Fruit fly (Drosophila melanogaster) whole organism, embryonic: ENCODE results near the gene Cpr62Bc.

Experiments
- CG10267 ChIP-seq: fragments of 200-800 bp; sonication (Bioruptor generic); optimal IDR thresholded peaks from 2 replicates; lab custom pipeline; 2018; ENCODE audit warnings: missing biosample characterization, mild to moderate bottlenecking, missing genetic modification characterization, moderate library complexity
- CG11398 ChIP-seq: fragments of 200-800 bp; sonication (Bioruptor generic); optimal IDR thresholded peaks from 2 replicates; lab custom pipeline; 2016; ENCODE audit warnings: missing biosample characterization, missing genetic modification characterization
- CG11695 ChIP-seq: fragments of 200-800 bp; sonication (Bioruptor generic); IDR thresholded peaks from 3 replicates; pipeline ENCODE4 v1.3.6; 2022; ENCODE audit warnings: missing biosample characterization, missing genetic modification characterization
- CG1233 ChIP-seq: fragments of 200-800 bp; sonication (Bioruptor generic); optimal IDR thresholded peaks from 4 replicates; lab custom pipeline; 2018; ENCODE audit warnings: missing biosample characterization, mild to moderate bottlenecking, missing genetic modification characterization
- CG12391 ChIP-seq: fragments of 200-800 bp; sonication (Bioruptor generic); optimal IDR thresholded peaks from 3 replicates; lab custom pipeline; 2018; ENCODE audit warnings: missing biosample characterization, mild to moderate bottlenecking, missing genetic modification characterization, moderate library complexity
- CG13287 ChIP-seq: fragments of 200-800 bp; sonication (Bioruptor generic); IDR thresholded peaks from 2 replicates; pipeline ENCODE4 v1.3.6; 2022; ENCODE audit warnings: missing biosample characterization, missing genetic modification characterization; ENCODE audit not compliant: partially characterized antibody
- CG15073 ChIP-seq: fragments of 200-800 bp; sonication (Bioruptor generic); optimal IDR thresholded peaks from 2 replicates; lab custom pipeline; 2016; ENCODE audit warnings: missing biosample characterization, missing genetic modification characterization
- CG15269 ChIP-seq: fragments of 200-800 bp; sonication (Bioruptor generic); optimal IDR thresholded peaks from 2 replicates; lab custom pipeline; 2018; ENCODE audit warnings: missing biosample characterization, mild to moderate bottlenecking, missing genetic modification characterization, moderate library complexity
- CG17186 ChIP-seq: fragments of 200-800 bp; sonication (Bioruptor generic); optimal IDR thresholded peaks from 3 replicates; lab custom pipeline; 2017; ENCODE audit warnings: missing biosample characterization, missing genetic modification reagents, missing genetic modification characterization
- CG2116 ChIP-seq: fragments of 200-800 bp; sonication (Bioruptor generic); optimal IDR thresholded peaks from 3 replicates; lab custom pipeline; 2018; ENCODE audit warnings: missing biosample characterization, mild to moderate bottlenecking, missing genetic modification characterization
- CG2120 ChIP-seq: fragments of 200-800 bp; sonication (Bioruptor generic); optimal IDR thresholded peaks from 3 replicates; lab custom pipeline; 2016; ENCODE audit warnings: missing biosample characterization, missing genetic modification characterization
- CG2678 ChIP-seq: fragments of 200-800 bp; sonication (Bioruptor generic); optimal IDR thresholded peaks from 3 replicates; lab custom pipeline; 2019; ENCODE audit warnings: missing biosample characterization, mild to moderate bottlenecking, missing genetic modification characterization, moderate library complexity
- CG3726 ChIP-seq: fragments of 200-800 bp; sonication (Bioruptor generic); IDR thresholded peaks from 3 replicates; pipeline ENCODE4, ENCODE4 v1.3.6; 2022; ENCODE audit warnings: missing biosample characterization, missing genetic modification characterization
- CG42726 ChIP-seq: fragments of 200-800 bp; sonication (Bioruptor generic); IDR thresholded peaks from 2 replicates; pipeline ENCODE4 v1.3.6; 2022; ENCODE audit warnings: missing biosample characterization, missing genetic modification characterization; ENCODE audit not compliant: partially characterized antibody
- CG43689 ChIP-seq: fragments of 200-800 bp; sonication (Bioruptor generic); IDR thresholded peaks from 2 replicates; pipeline ENCODE4 v1.3.6; 2022; ENCODE audit warnings: missing biosample characterization, missing genetic modification characterization
- CG6689 ChIP-seq: fragments of 200-800 bp; sonication (Bioruptor generic); IDR thresholded peaks from 2 replicates; pipeline ENCODE4 v1.3.6; 2022; ENCODE audit warnings: missing biosample characterization, missing genetic modification characterization
- CG6765 ChIP-seq: fragments of 200-800 bp; sonication (Bioruptor generic); optimal IDR thresholded peaks from 3 replicates; lab custom pipeline; 2017; ENCODE audit warnings: missing biosample characterization, mild to moderate bottlenecking, missing genetic modification characterization
- CG7372 ChIP-seq: fragments of 200-800 bp; sonication (Bioruptor generic); IDR thresholded peaks from 2 replicates; pipeline ENCODE4 v1.3.6; 2022; ENCODE audit warnings: missing biosample characterization, missing genetic modification characterization
- CG7928 ChIP-seq: fragments of 200-800 bp; sonication (Bioruptor generic); optimal IDR thresholded peaks from 2 replicates; lab custom pipeline; 2017; ENCODE audit warnings: missing biosample characterization, mild to moderate bottlenecking, missing genetic modification characterization
- CG9797 ChIP-seq: fragments of 200-800 bp; sonication (Bioruptor generic); optimal IDR thresholded peaks from 3 replicates; lab custom pipeline; 2018; ENCODE audit warnings: missing biosample characterization, mild to moderate bottlenecking, missing genetic modification characterization
- Dll ChIP-seq: fragments of 200-800 bp; sonication (Bioruptor generic); IDR thresholded peaks from 4 replicates; pipeline ENCODE4 v1.3.6; 2022; ENCODE audit warnings: missing biosample characterization, missing genetic modification characterization; ENCODE audit not compliant: partially characterized antibody
- Dref ChIP-seq: fragments of 200-800 bp; sonication (Bioruptor generic); IDR thresholded peaks from 2 replicates; pipeline ENCODE4 v1.3.6; 2022; ENCODE audit warnings: missing biosample characterization, missing genetic modification characterization
- E2f2 ChIP-seq: fragments of 200-800 bp; sonication (Bioruptor generic); IDR thresholded peaks from 2 replicates; pipeline ENCODE4 v1.3.6; 2022; ENCODE audit warnings: missing biosample characterization, missing genetic modification characterization
- MBD-R2 ChIP-seq: fragments of 200-800 bp; sonication (Bioruptor generic); IDR thresholded peaks from 2 replicates; pipeline ENCODE4 v1.3.6; 2022; ENCODE audit warnings: missing biosample characterization, missing genetic modification characterization
- Myb ChIP-seq: fragments of 200-800 bp; sonication (Bioruptor generic); optimal IDR thresholded peaks from 2 replicates; lab custom pipeline; 2016; ENCODE audit warnings: missing biosample characterization, missing genetic modification characterization
- Neu2 ChIP-seq: fragments of 200-800 bp; sonication (Bioruptor generic); optimal IDR thresholded peaks from 3 replicates; lab custom pipeline; 2016; ENCODE audit warnings: missing biosample characterization, missing genetic modification characterization, borderline replicate concordance
- Scr ChIP-seq: fragments of 200-800 bp; sonication (Bioruptor generic); IDR thresholded peaks from 2 replicates; pipeline ENCODE4 v1.3.6; 2022; ENCODE audit warnings: missing biosample characterization, missing genetic modification characterization; ENCODE audit not compliant: partially characterized antibody
- Sry-δ ChIP-seq: fragments of 200-800 bp; sonication (Bioruptor generic); optimal IDR thresholded peaks from 2 replicates; lab custom pipeline; 2016; ENCODE audit warnings: missing biosample characterization, missing genetic modification characterization
- Xrp1 ChIP-seq: fragments of 200-800 bp; sonication (Bioruptor generic); IDR thresholded peaks from 2 replicates; pipeline ENCODE4 v1.3.6; 2022; ENCODE audit warnings: missing biosample characterization, missing genetic modification characterization
- ara ChIP-seq: fragments of 200-800 bp; sonication (Bioruptor generic); IDR thresholded peaks from 2 replicates; pipeline ENCODE4 v1.3.6; 2022; ENCODE audit warnings: missing biosample characterization, missing genetic modification characterization
- btn ChIP-seq: fragments of 200-800 bp; sonication (Bioruptor generic); optimal IDR thresholded peaks from 2 replicates; lab custom pipeline; 2016; ENCODE audit warnings: missing biosample characterization, missing genetic modification characterization
- crp ChIP-seq, 2 experiments: fragments of 200-800 bp; sonication (Bioruptor generic); optimal IDR thresholded peaks; 2 replicates in 1 of 2; 3 replicates in 1 of 2; lab custom pipeline; 2017; ENCODE audit warnings: missing biosample characterization in 2 of 2, missing genetic modification characterization in 2 of 2, mild to moderate bottlenecking in 1 of 2, moderate library complexity in 1 of 2
- ems ChIP-seq: fragments of 200-800 bp; sonication (Bioruptor generic); optimal IDR thresholded peaks from 3 replicates; lab custom pipeline; 2016; ENCODE audit warnings: missing biosample characterization, missing genetic modification characterization
- fd102C ChIP-seq: fragments of 200-800 bp; sonication (Bioruptor generic); optimal IDR thresholded peaks from 2 replicates; lab custom pipeline; 2018; ENCODE audit warnings: missing biosample characterization, mild to moderate bottlenecking, missing genetic modification characterization, moderate library complexity
- gfzf ChIP-seq: fragments of 200-800 bp; sonication (Bioruptor generic); optimal IDR thresholded peaks from 2 replicates; lab custom pipeline; 2016; ENCODE audit warnings: missing biosample characterization, mild to moderate bottlenecking, missing genetic modification characterization, moderate library complexity
- gt ChIP-seq: fragments of 200-800 bp; sonication (Bioruptor generic); IDR thresholded peaks from 2 replicates; pipeline ENCODE4 v1.3.6; 2022; ENCODE audit warnings: missing biosample characterization, missing genetic modification characterization
- h ChIP-seq: fragments of >200 bp; optimal IDR thresholded peaks from 2 replicates; lab custom pipeline; 2017
- hbn ChIP-seq: fragments of 200-800 bp; sonication (Bioruptor generic); IDR thresholded peaks from 2 replicates; pipeline ENCODE4 v1.3.6; 2022; ENCODE audit warnings: missing biosample characterization, missing genetic modification characterization; ENCODE audit not compliant: partially characterized antibody
- kah ChIP-seq: fragments of 200-800 bp; sonication (Bioruptor generic); optimal IDR thresholded peaks from 2 replicates; lab custom pipeline; 2018; ENCODE audit warnings: missing biosample characterization, mild to moderate bottlenecking, missing genetic modification characterization
- lola ChIP-seq, 3 experiments: fragments of >200 bp in 2 of 3; fragments of 200-800 bp in 1 of 3; sonication (Bioruptor generic) in 1 of 3; optimal IDR thresholded peaks; 2 replicates each; lab custom pipeline; 2017 to 2019; ENCODE audit warnings: missing biosample characterization in 3 of 3, missing genetic modification characterization in 3 of 3, mild to moderate bottlenecking in 1 of 3, moderate library complexity in 1 of 3
- nerfin-1 ChIP-seq: fragments of 200-800 bp; sonication (Bioruptor generic); optimal IDR thresholded peaks from 3 replicates; lab custom pipeline; 2019; ENCODE audit warnings: missing biosample characterization, mild to moderate bottlenecking, missing genetic modification characterization, moderate library complexity
- phol ChIP-seq: fragments of 200-800 bp; sonication (Bioruptor generic); optimal IDR thresholded peaks from 3 replicates; lab custom pipeline; 2018; ENCODE audit warnings: missing biosample characterization, mild to moderate bottlenecking, missing genetic modification characterization, moderate library complexity
- pita ChIP-seq: fragments of 200-800 bp; sonication (Bioruptor generic); optimal IDR thresholded peaks from 2 replicates; lab custom pipeline; 2017; ENCODE audit warnings: missing biosample characterization, mild to moderate bottlenecking, missing genetic modification characterization
- pzg ChIP-seq: fragments of 200-800 bp; sonication (Bioruptor generic); optimal IDR thresholded peaks from 3 replicates; lab custom pipeline; 2018; ENCODE audit warnings: missing biosample characterization, mild to moderate bottlenecking, missing genetic modification characterization, moderate library complexity
- sr ChIP-seq: fragments of 200-800 bp; sonication (Bioruptor generic); IDR thresholded peaks from 3 replicates; pipeline ENCODE4 v1.3.6; 2022; ENCODE audit warnings: missing biosample characterization, missing genetic modification characterization
- tio ChIP-seq: fragments of 200-800 bp; sonication (Bioruptor generic); optimal IDR thresholded peaks from 2 replicates; lab custom pipeline; 2017; ENCODE audit warnings: missing biosample characterization, missing genetic modification characterization, inconsistent platforms
- unc-4 ChIP-seq: fragments of 200-800 bp; sonication (Bioruptor generic); IDR thresholded peaks from 2 replicates; pipeline ENCODE4 v1.3.6; 2022; ENCODE audit warnings: missing biosample characterization, missing genetic modification characterization; ENCODE audit not compliant: partially characterized antibody
- zen ChIP-seq: fragments of 200-800 bp; sonication (Bioruptor generic); optimal IDR thresholded peaks from 3 replicates; lab custom pipeline; 2018; ENCODE audit warnings: missing biosample characterization, mild to moderate bottlenecking, missing genetic modification characterization, moderate library complexity
- zen2 ChIP-seq: fragments of 200-800 bp; sonication (Bioruptor generic); IDR thresholded peaks from 3 replicates; pipeline ENCODE4 v1.3.6; 2022; ENCODE audit warnings: missing biosample characterization, missing genetic modification characterization; ENCODE audit not compliant: partially characterized antibody
- zfh2 ChIP-seq: fragments of 200-800 bp; sonication (Bioruptor generic); optimal IDR thresholded peaks from 2 replicates; lab custom pipeline; 2016; ENCODE audit warnings: missing biosample characterization, missing genetic modification characterization

The Cpr62Bc gene

DNA sequence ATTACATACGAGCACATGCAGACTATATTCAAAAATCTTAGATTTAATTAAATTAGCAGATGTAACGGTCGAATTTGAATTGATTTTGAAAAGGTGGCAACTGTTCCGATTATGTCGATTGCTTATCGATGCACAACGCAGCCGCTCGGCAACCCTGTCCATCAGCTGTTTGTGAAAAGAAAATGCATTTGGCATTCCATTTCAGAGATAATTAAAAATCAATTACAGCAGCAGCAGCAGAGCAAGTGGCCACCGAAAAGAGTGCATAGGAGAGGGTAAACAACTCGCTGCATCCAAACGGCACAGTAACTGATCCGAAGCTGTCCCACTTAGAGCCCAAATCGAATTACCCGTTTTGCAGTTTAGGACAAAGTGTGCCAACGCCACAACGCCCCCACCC is 43.2 kb downstream of the Cpr62Bc start, which contains the start of gene Patj (continued):
- TF ChIP-seq CG2116 (GFP tag; lab: Kevin White, UChicago) (peak; percentile 67), fd102C (GFP tag; lab: Kevin White, UChicago) (no peak), phol (tag; lab: Kevin White, UChicago) (peak; percentile 25), CG15073 (no peak), CG11398 (GFP tag; lab: Kevin White, UChicago) (no peak), Dref (GFP tag; lab: Robert Waterston, UW) (peak; percentile 79), CG6765 (GFP tag; lab: Kevin White, UChicago) (no peak), gt (GFP tag; lab: Robert Waterston, UW) (no peak), ara (no peak), Neu2 (GFP tag; lab: Kevin White, UChicago) (no peak), CG7372 (no peak), CG9797 (GFP tag; lab: Kevin White, UChicago) (peak; percentile 24), hbn (peak; percentile 37; the same call in 1 of the 2 replicates), zfh2 (no peak), CG10267 (tag; lab: Kevin White, UChicago) (peak; percentile 2), sr (GFP tag; lab: Robert Waterston, UW) (no peak), CG15269 (tag; lab: Kevin White, UChicago) (no peak), CG2678 (tag; lab: Kevin White, UChicago) (no peak), E2f2 (GFP tag; lab: Robert Waterston, UW) (peak; percentile 75), tio (GFP tag; lab: Kevin White, UChicago) (no peak), Sry-δ (peak; percentile 48), h (lab: Kevin White, UChicago) (no peak), Dll (GFP tag; lab: Robert Waterston, UW) (peak; percentile 52; the same call in 3 of the 4 replicates), Xrp1 (GFP tag; lab: Robert Waterston, UW) (no peak), unc-4 (GFP tag; lab: Robert Waterston, UW) (peak; percentile 55), CG13287 (GFP tag; lab: Robert Waterston, UW) (peak; percentile 72), MBD-R2 (GFP tag; lab: Robert Waterston, UW) (peak; percentile 97), CG1233 (GFP tag; lab: Kevin White, UChicago) (no peak), CG6689 (GFP tag; lab: Robert Waterston, UW) (no peak), pita (GFP tag; lab: Kevin White, UChicago) (no peak), CG43689 (GFP tag; lab: Robert Waterston, UW) (no peak), CG2120 (GFP tag; lab: Kevin White, UChicago) (no peak), zen (peak; percentile 98), CG12391 (tag; lab: Kevin White, UChicago) (no peak), Scr (peak; percentile 55), lola (GFP tag; optimal IDR thresholded peaks at IDR 0.05; lab: Kevin White, UChicago) (no peak), pzg (GFP tag; lab: Kevin White, UChicago) (peak; percentile 83), btn (GFP tag; lab: Kevin White, UChicago) (no peak), crp (GFP tag; optimal IDR thresholded peaks at IDR 0.05; lab: Kevin White, UChicago) (peak; percentile 81 to 97), ems (no peak), CG3726 (GFP tag; lab: Robert Waterston, UW) (no peak), zen2 (GFP tag; lab: Robert Waterston, UW) (peak; percentile 7; the same call in 1 of the 3 replicates), CG17186 (GFP tag; lab: Kevin White, UChicago) (peak; percentile 3), CG11695 (no peak), kah (no peak), gfzf (GFP tag; lab: Kevin White, UChicago) (peak; percentile 34), CG42726 (no peak), Myb (peak; percentile 99), nerfin-1 (tag; lab: Kevin White, UChicago) (peak; percentile 21), CG7928 (no peak)
